Comparison of ENCODE assay signal across 3 fruit fly cellular contexts in genomic region chr3L:7903489-7904150, dm6.
A peak's percentile ranks its signal among the peaks of the same experiment; 100 is the strongest.
TF ChIP-seq lines count a peak whose summit lies in the region.

No protein-coding gene starts in this region.

TF ChIP-seq in whole organism, adult, 20 proteins besides CTCF, POLR2A, EP300 and RAD21 (continued from another document):
- no peak for TF ChIP-seq tj (GFP tag; optimal IDR thresholded peaks at IDR 0.05; lab: Kevin White, UChicago)

TF ChIP-seq in whole organism, embryonic, 481 proteins besides CTCF, POLR2A, EP300 and RAD21 (continued from another document and continues in another):
- TF ChIP-seq Mes4 (GFP tag; optimal IDR thresholded peaks at IDR 0.05; lab: Kevin White, UChicago) (peak; percentile 84), emc (GFP tag; optimal IDR thresholded peaks at IDR 0.05; lab: Kevin White, UChicago) (peak; percentile 16), lilli (GFP tag; optimal IDR thresholded peaks at IDR 0.05; lab: Kevin White, UChicago) (peak; percentile 77), Hand (GFP tag; optimal IDR thresholded peaks at IDR 0.05; lab: Kevin White, UChicago) (peak; percentile 41), D19A (tag; optimal IDR thresholded peaks at IDR 0.05; lab: Kevin White, UChicago) (peak; percentile 86), usp (GFP tag; optimal IDR thresholded peaks at IDR 0.05; lab: Kevin White, UChicago) (no peak), CG12659 (GFP tag; optimal IDR thresholded peaks at IDR 0.05; lab: Kevin White, UChicago) (peak; percentile 81), CG3065 (GFP tag; optimal IDR thresholded peaks at IDR 0.05; lab: Kevin White, UChicago) (peak; percentile 81), CG12104 (GFP tag; optimal IDR thresholded peaks at IDR 0.05; lab: Kevin White, UChicago) (peak; percentile 71), CG11696 (GFP tag; IDR thresholded peaks at IDR 0.05; lab: Robert Waterston, UW) (peak; percentile 59; the same call in 1 of the 2 replicates), BtbVII (GFP tag; optimal IDR thresholded peaks at IDR 0.05; lab: Kevin White, UChicago) (peak; percentile 71), al (GFP tag; IDR thresholded peaks at IDR 0.05; lab: Robert Waterston, UW) (peak; percentile 65), Hmx (GFP tag; optimal IDR thresholded peaks at IDR 0.05; lab: Kevin White, UChicago) (peak; percentile 55), Mad (GFP tag; optimal IDR thresholded peaks at IDR 0.05; lab: Kevin White, UChicago) (peak; percentile 2), C15 (GFP tag; IDR thresholded peaks at IDR 0.05; lab: Robert Waterston, UW) (peak; percentile 55; the same call in 1 of the 3 replicates), nau (GFP tag; optimal IDR thresholded peaks at IDR 0.05; lab: Kevin White, UChicago) (peak; percentile 82), Fer1 (GFP tag; optimal IDR thresholded peaks at IDR 0.05; lab: Kevin White, UChicago) (peak; percentile 75), Dref (GFP tag; IDR thresholded peaks at IDR 0.05; lab: Robert Waterston, UW) (no peak), fd64A (GFP tag; optimal IDR thresholded peaks at IDR 0.05; lab: Kevin White, UChicago) (peak; percentile 80), klu (GFP tag; IDR thresholded peaks at IDR 0.05; lab: Robert Waterston, UW) (peak; percentile 72), CG12071 (GFP tag; optimal IDR thresholded peaks at IDR 0.05; lab: Kevin White, UChicago) (peak; percentile 73), CG10543 (GFP tag; optimal IDR thresholded peaks at IDR 0.05; lab: Kevin White, UChicago) (peak; percentile 71), nmo (GFP tag; optimal IDR thresholded peaks at IDR 0.05; lab: Kevin White, UChicago) (peak; percentile 94), CG7839 (tag; optimal IDR thresholded peaks at IDR 0.05; lab: Kevin White, UChicago) (peak; percentile 91), z (GFP tag; IDR thresholded peaks at IDR 0.05; lab: Robert Waterston, UW) (peak; percentile 5; the same call in 1 of the 3 replicates), p53 (GFP tag; optimal IDR thresholded peaks at IDR 0.05; lab: Kevin White, UChicago) (peak; percentile 47), CkIIα-i1 (GFP tag; IDR thresholded peaks at IDR 0.05; lab: Robert Waterston, UW) (no peak), ken (GFP tag; IDR thresholded peaks at IDR 0.05; lab: Robert Waterston, UW) (peak; percentile 84), vvl (GFP tag; IDR thresholded peaks at IDR 0.05; lab: Robert Waterston, UW) (peak; percentile 95), Atf-2 (GFP tag; optimal IDR thresholded peaks at IDR 0.05; lab: Kevin White, UChicago) (peak; percentile 78), CG3726 (GFP tag; IDR thresholded peaks at IDR 0.05; lab: Robert Waterston, UW) (peak; percentile 75; the same call in 2 of the 3 replicates), Hsf (GFP tag; optimal IDR thresholded peaks at IDR 0.05; lab: Kevin White, UChicago) (peak; percentile 81), NK7.1 (GFP tag; optimal IDR thresholded peaks at IDR 0.05; lab: Kevin White, UChicago) (peak; percentile 79), pzg (GFP tag; optimal IDR thresholded peaks at IDR 0.05; lab: Kevin White, UChicago) (no peak), CG14667 (GFP tag; IDR thresholded peaks at IDR 0.05; lab: Robert Waterston, UW) (peak; percentile 70), Xrp1 (GFP tag; IDR thresholded peaks at IDR 0.05; lab: Robert Waterston, UW) (peak; percentile 92), tx (GFP tag; optimal IDR thresholded peaks at IDR 0.05; lab: Kevin White, UChicago) (peak; percentile 79), CG9876 (GFP tag; optimal IDR thresholded peaks at IDR 0.05; lab: Kevin White, UChicago) (peak; percentile 48), CG4282 (GFP tag; optimal IDR thresholded peaks at IDR 0.05; lab: Kevin White, UChicago) (peak; percentile 11), CG12219 (GFP tag; optimal IDR thresholded peaks at IDR 0.05; lab: Kevin White, UChicago) (peak; percentile 80), slp2 (GFP tag; optimal IDR thresholded peaks at IDR 0.05; lab: Kevin White, UChicago) (peak; percentile 70), CG9609 (GFP tag; optimal IDR thresholded peaks at IDR 0.05; lab: Kevin White, UChicago) (peak; percentile 69), CG9727 (GFP tag; optimal IDR thresholded peaks at IDR 0.05; lab: Kevin White, UChicago) (peak; percentile 90), TFAM (GFP tag; optimal IDR thresholded peaks at IDR 0.05; lab: Kevin White, UChicago) (peak; percentile 44), Usf (GFP tag; optimal IDR thresholded peaks at IDR 0.05; lab: Kevin White, UChicago) (peak; percentile 62), CG11247 (GFP tag; IDR thresholded peaks at IDR 0.05; lab: Robert Waterston, UW) (peak; percentile 70), Lpt (GFP tag; optimal IDR thresholded peaks at IDR 0.05; lab: Kevin White, UChicago) (no peak), fru (optimal IDR thresholded peaks at IDR 0.05; lab: Kevin White, UChicago) (no peak), slbo (GFP tag; IDR thresholded peaks at IDR 0.05; lab: Robert Waterston, UW) (peak; percentile 83), CG6791 (GFP tag; IDR thresholded peaks at IDR 0.05; lab: Robert Waterston, UW; ENCODE audit: partially characterized antibody) (0 out of 3 replicates have a peak, but pooled peaks have one; percentile 22), Dfd (GFP tag; optimal IDR thresholded peaks at IDR 0.05; lab: Kevin White, UChicago) (no peak), B-H1 (GFP tag; IDR thresholded peaks at IDR 0.05; lab: Robert Waterston, UW) (peak; percentile 67), Dip2 (GFP tag; IDR thresholded peaks at IDR 0.05; lab: Robert Waterston, UW) (no peak), CG3407 (GFP tag; optimal IDR thresholded peaks at IDR 0.05; lab: Kevin White, UChicago) (peak; percentile 88), CG14710 (tag; optimal IDR thresholded peaks at IDR 0.05; lab: Kevin White, UChicago) (peak; percentile 92), trem (tag; optimal IDR thresholded peaks at IDR 0.05; lab: Kevin White, UChicago) (peak; percentile 87), ttk (GFP tag; IDR thresholded peaks at IDR 0.05; lab: Robert Waterston, UW) (peak; percentile 88), CG1603 (tag; optimal IDR thresholded peaks at IDR 0.05; lab: Kevin White, UChicago) (peak; percentile 71), CG7786 (GFP tag; optimal IDR thresholded peaks at IDR 0.05; lab: Kevin White, UChicago) (peak; percentile 83), CG15696 (tag; optimal IDR thresholded peaks at IDR 0.05; lab: Kevin White, UChicago) (peak; percentile 84), zen (tag; optimal IDR thresholded peaks at IDR 0.05; lab: Kevin White, UChicago) (peak; percentile 67), hbn (GFP tag; IDR thresholded peaks at IDR 0.05; lab: Robert Waterston, UW; ENCODE audit: partially characterized antibody) (no peak), bab2 (GFP tag; optimal IDR thresholded peaks at IDR 0.05; lab: Kevin White, UChicago) (peak; percentile 91), CG34376 (GFP tag; optimal IDR thresholded peaks at IDR 0.05; lab: Kevin White, UChicago) (no peak), CG10274 (GFP tag; optimal IDR thresholded peaks at IDR 0.05; lab: Kevin White, UChicago) (peak; percentile 23)

TF ChIP-seq in whole organism, prepupa, 60 proteins besides CTCF, POLR2A, EP300 and RAD21 (continued from another document):
- TF ChIP-seq CG3919 (GFP tag; optimal IDR thresholded peaks at IDR 0.05; lab: Kevin White, UChicago) (peak; percentile 72), Eip75B (GFP tag; optimal IDR thresholded peaks at IDR 0.05; lab: Kevin White, UChicago) (no peak), CG10669 (GFP tag; optimal IDR thresholded peaks at IDR 0.05; lab: Kevin White, UChicago) (no peak), fd59A (GFP tag; optimal IDR thresholded peaks at IDR 0.05; lab: Kevin White, UChicago) (peak; percentile 32), CG1621 (tag; optimal IDR thresholded peaks at IDR 0.05; lab: Kevin White, UChicago) (no peak), Sox15 (GFP tag; optimal IDR thresholded peaks at IDR 0.05; lab: Kevin White, UChicago) (no peak), Ets96B (tag; optimal IDR thresholded peaks at IDR 0.05; lab: Kevin White, UChicago) (no peak), spab (GFP tag; optimal IDR thresholded peaks at IDR 0.05; lab: Kevin White, UChicago) (peak; percentile 11), topi (GFP tag; optimal IDR thresholded peaks at IDR 0.05; lab: Kevin White, UChicago) (no peak), Lpt (GFP tag; optimal IDR thresholded peaks at IDR 0.05; lab: Kevin White, UChicago) (peak; percentile 76), CG3032 (tag; optimal IDR thresholded peaks at IDR 0.05; lab: Kevin White, UChicago) (peak; percentile 24), CG6808 (GFP tag; optimal IDR thresholded peaks at IDR 0.05; lab: Kevin White, UChicago) (no peak), net (GFP tag; optimal IDR thresholded peaks at IDR 0.05; lab: Kevin White, UChicago) (peak; percentile 60), ss (GFP tag; optimal IDR thresholded peaks at IDR 0.05; lab: Kevin White, UChicago) (no peak), CG32006 (GFP tag; optimal IDR thresholded peaks at IDR 0.05; lab: Kevin White, UChicago) (peak; percentile 82), CG9139 (GFP tag; optimal IDR thresholded peaks at IDR 0.05; lab: Kevin White, UChicago) (no peak), CG6854 (GFP tag; optimal IDR thresholded peaks at IDR 0.05; lab: Kevin White, UChicago) (no peak), lz (GFP tag; optimal IDR thresholded peaks at IDR 0.05; lab: Kevin White, UChicago) (no peak), CG11902 (GFP tag; optimal IDR thresholded peaks at IDR 0.05; lab: Kevin White, UChicago) (peak; percentile 4), CG8632 (GFP tag; optimal IDR thresholded peaks at IDR 0.05; lab: Kevin White, UChicago) (peak; percentile 47), vri (GFP tag; optimal IDR thresholded peaks at IDR 0.05; lab: Kevin White, UChicago) (no peak), CG6276 (GFP tag; optimal IDR thresholded peaks at IDR 0.05; lab: Kevin White, UChicago) (peak; percentile 73), Sox102F (GFP tag; optimal IDR thresholded peaks at IDR 0.05; lab: Kevin White, UChicago) (no peak), achi (GFP tag; optimal IDR thresholded peaks at IDR 0.05; lab: Kevin White, UChicago) (peak; percentile 74), fd85E (GFP tag; optimal IDR thresholded peaks at IDR 0.05; lab: Kevin White, UChicago) (no peak), Hr4 (GFP tag; optimal IDR thresholded peaks at IDR 0.05; lab: Kevin White, UChicago) (peak; percentile 81), pdm3 (GFP tag; optimal IDR thresholded peaks at IDR 0.05; lab: Kevin White, UChicago) (peak; percentile 64), salr (GFP tag; optimal IDR thresholded peaks at IDR 0.05; lab: Kevin White, UChicago) (peak in 1 of 2 experiments; percentile 79), CG31627 (GFP tag; optimal IDR thresholded peaks at IDR 0.05; lab: Kevin White, UChicago) (peak; percentile 50), CG6163 (GFP tag; IDR thresholded peaks at IDR 0.05; lab: Robert Waterston, UW) (peak; percentile 83), fkh (GFP tag; optimal IDR thresholded peaks at IDR 0.05; lab: Kevin White, UChicago) (peak; percentile 91), Ets21C (GFP tag; optimal IDR thresholded peaks at IDR 0.05; lab: Kevin White, UChicago) (no peak), CG16779 (tag; optimal IDR thresholded peaks at IDR 0.05; lab: Kevin White, UChicago) (no peak), CG4318 (GFP tag; optimal IDR thresholded peaks at IDR 0.05; lab: Kevin White, UChicago) (peak; percentile 42), CG7368 (GFP tag; optimal IDR thresholded peaks at IDR 0.05; lab: Kevin White, UChicago) (peak; percentile 5), cyc (GFP tag; optimal IDR thresholded peaks at IDR 0.05; lab: Kevin White, UChicago) (no peak), svp (GFP tag; lab: Kevin White, UChicago) (no peak), Met (GFP tag; optimal IDR thresholded peaks at IDR 0.05; lab: Kevin White, UChicago) (no peak), Smox (GFP tag; optimal IDR thresholded peaks at IDR 0.05; lab: Kevin White, UChicago) (peak; percentile 31), dac (GFP tag; optimal IDR thresholded peaks at IDR 0.05; lab: Kevin White, UChicago) (no peak)
